Worm (Caenorhabditis elegans) whole organism, L4 larva: Measurements from ENCODE around the gene cpg-2.

ENCODE experiments used
- D1046.2 ChIP-seq: fragments of 200-800 bp; sonication (Bioruptor generic); IDR thresholded peaks from 2 replicates; pipeline ENCODE4 v1.3.6; 2022; ENCODE audit warnings: missing genetic modification characterization, missing compliant biosample characterization
- F49E8.2 ChIP-seq: sonication (generic microtip); optimal IDR thresholded peaks from 2 replicates; lab custom pipeline; 2016; ENCODE audit warnings: missing compliant biosample characterization, mild to moderate bottlenecking, missing genetic modification characterization, borderline replicate concordance
- T20F7.1 ChIP-seq: fragments of 200-800 bp; sonication (Bioruptor generic); optimal IDR thresholded peaks from 2 replicates; lab custom pipeline; 2018; ENCODE audit warnings: mild to moderate bottlenecking, missing genetic modification characterization, missing compliant biosample characterization
- Y48G9A.11 ChIP-seq: fragments of 200-800 bp; sonication (Bioruptor generic); IDR thresholded peaks from 2 replicates; pipeline ENCODE4 v1.3.6; 2022; ENCODE audit warnings: missing genetic modification reagents, missing genetic modification characterization, missing compliant biosample characterization
- Y5F2A.4 ChIP-seq: fragments of 200-800 bp; sonication (Bioruptor generic); optimal IDR thresholded peaks from 2 replicates; lab custom pipeline; 2018; ENCODE audit warnings: mild to moderate bottlenecking, missing genetic modification characterization, missing compliant biosample characterization
- aha-1 ChIP-seq: fragments of 150-350 bp; peaks from one replicate; lab custom pipeline; 2014; ENCODE audit warnings: missing biosample characterization, missing genetic modification characterization
- ama-1 ChIP-seq: fragments of 150-350 bp; optimal IDR thresholded peaks from 2 replicates; lab custom pipeline; 2014; ENCODE audit warnings: inconsistent platforms, mixed read lengths
- ceh-28 ChIP-seq: fragments of 150-350 bp; optimal IDR thresholded peaks from 2 replicates; lab custom pipeline; 2014; ENCODE audit warnings: missing biosample characterization, missing genetic modification reagents, missing genetic modification characterization
- ceh-32 ChIP-seq: sonication (generic microtip); optimal IDR thresholded peaks from 2 replicates; lab custom pipeline; 2016; ENCODE audit warnings: mild to moderate bottlenecking, missing genetic modification characterization, missing compliant biosample characterization; ENCODE audit not compliant: poor library complexity
- ceh-44 ChIP-seq: fragments of 200-800 bp; sonication (Bioruptor generic); IDR thresholded peaks from 2 replicates; pipeline ENCODE4 v1.3.6; 2022; ENCODE audit warnings: missing genetic modification reagents, missing genetic modification characterization, missing compliant biosample characterization
- ceh-62 ChIP-seq: sonication (generic microtip); optimal IDR thresholded peaks from 2 replicates; lab custom pipeline; 2017; ENCODE audit warnings: missing biosample characterization, missing genetic modification characterization
- ceh-82 ChIP-seq: sonication (generic microtip); optimal IDR thresholded peaks from 2 replicates; lab custom pipeline; 2017; ENCODE audit warnings: missing biosample characterization, missing genetic modification characterization
- cey-2 ChIP-seq: sonication (generic microtip); optimal IDR thresholded peaks from 3 replicates; lab custom pipeline; 2017; ENCODE audit warnings: missing genetic modification characterization, mild to moderate bottlenecking, missing compliant biosample characterization, antibody characterized with exemption, borderline replicate concordance; ENCODE audit not compliant: insufficient read depth
- daf-19 ChIP-seq: fragments of 200-800 bp; sonication (Bioruptor generic); conservative IDR thresholded peaks from 2 replicates; pipeline ENCODE4 v1.3.6; 2022; ENCODE audit warnings: missing genetic modification characterization, missing compliant biosample characterization
- daf-8 ChIP-seq: fragments of 200-800 bp; sonication (Bioruptor generic); IDR thresholded peaks from 2 replicates; pipeline ENCODE4 v1.3.6; 2022; ENCODE audit warnings: missing genetic modification characterization, missing compliant biosample characterization
- dmd-6 ChIP-seq: fragments of 200-800 bp; sonication (Bioruptor generic); IDR thresholded peaks from 2 replicates; pipeline ENCODE4 v1.3.6; 2022; ENCODE audit warnings: missing genetic modification reagents, missing genetic modification characterization, missing compliant biosample characterization
- dmd-8 ChIP-seq: fragments of 200-800 bp; sonication (Bioruptor generic); IDR thresholded peaks from 2 replicates; pipeline ENCODE4 v1.3.6; 2022; ENCODE audit warnings: missing genetic modification characterization, missing compliant biosample characterization
- dve-1 ChIP-seq: sonication (generic microtip); optimal IDR thresholded peaks from 2 replicates; lab custom pipeline; 2017; ENCODE audit warnings: antibody characterized with exemption, mild to moderate bottlenecking, missing genetic modification characterization, missing compliant biosample characterization; ENCODE audit not compliant: insufficient read depth
- egl-27 ChIP-seq: sonication (generic microtip); optimal IDR thresholded peaks from 3 replicates; lab custom pipeline; 2017; ENCODE audit warnings: missing biosample characterization, missing genetic modification reagents, missing genetic modification characterization
- egl-43 ChIP-seq: fragments of 200-800 bp; sonication (Bioruptor generic); IDR thresholded peaks from 2 replicates; pipeline ENCODE4 v1.3.6; 2022; ENCODE audit warnings: missing genetic modification reagents, missing genetic modification characterization, missing compliant biosample characterization
- fkh-10 ChIP-seq: fragments of 150-350 bp; optimal IDR thresholded peaks from 2 replicates; lab custom pipeline; 2014; ENCODE audit warnings: missing biosample characterization, missing genetic modification reagents, missing genetic modification characterization
- hif-1 ChIP-seq, 2 experiments: sonication (generic microtip); optimal IDR thresholded peaks; 2 replicates each; lab custom pipeline; 2016 to 2017; ENCODE audit warnings: missing compliant biosample characterization in 2 of 2, missing genetic modification characterization in 2 of 2, missing genetic modification reagents in 2 of 2, missing genotype in 2 of 2, mild to moderate bottlenecking in 1 of 2
- hmg-1.1 ChIP-seq: fragments of 200-800 bp; sonication (Bioruptor generic); IDR thresholded peaks from 2 replicates; pipeline ENCODE4 v1.3.6; 2022; ENCODE audit warnings: missing genetic modification reagents, missing genetic modification characterization, missing compliant biosample characterization
- jun-1 ChIP-seq: fragments of 150-350 bp; optimal IDR thresholded peaks from 2 replicates; lab custom pipeline; 2014; ENCODE audit warnings: missing biosample characterization, missing genetic modification reagents, missing genetic modification characterization
- lin-1 ChIP-seq: fragments of 200-800 bp; sonication (Bioruptor generic); IDR thresholded peaks from 2 replicates; pipeline ENCODE4 v1.3.6; 2022; ENCODE audit warnings: missing genetic modification reagents, missing genetic modification characterization, missing compliant biosample characterization
- lin-13 ChIP-seq: fragments of 150-350 bp; optimal IDR thresholded peaks from 2 replicates; lab custom pipeline; 2014; ENCODE audit warnings: missing biosample characterization, missing genetic modification reagents, missing genetic modification characterization
- madf-5 ChIP-seq, 2 experiments: fragments of 200-800 bp; sonication (Bioruptor generic); IDR thresholded peaks; 2 replicates each; pipeline ENCODE4 v1.3.6; 2022; ENCODE audit warnings: missing compliant biosample characterization in 2 of 2, missing genetic modification characterization in 2 of 2
- mdt-29 ChIP-seq: fragments of 200-800 bp; sonication (Bioruptor generic); IDR thresholded peaks from 2 replicates; pipeline ENCODE4 v1.3.6; 2022; ENCODE audit warnings: missing genetic modification reagents, missing genetic modification characterization, missing compliant biosample characterization
- mep-1 ChIP-seq: fragments of 150-350 bp; sonication (generic microtip); optimal IDR thresholded peaks from 3 replicates; lab custom pipeline; 2014; ENCODE audit warnings: missing biosample characterization, missing genetic modification characterization
- mes-2 ChIP-seq: sonication (generic microtip); optimal IDR thresholded peaks from 2 replicates; lab custom pipeline; 2016; ENCODE audit warnings: missing genotype, mild to moderate bottlenecking, missing genetic modification characterization, missing compliant biosample characterization; ENCODE audit not compliant: poor library complexity, severe bottlenecking
- mxl-2 ChIP-seq: fragments of 200-800 bp; sonication (Bioruptor generic); conservative IDR thresholded peaks from 2 replicates; pipeline ENCODE4 v1.3.6; 2022; ENCODE audit warnings: missing genetic modification reagents, missing genetic modification characterization, missing compliant biosample characterization
- nhr-102 ChIP-seq: sonication (generic microtip); optimal IDR thresholded peaks from 2 replicates; lab custom pipeline; 2016; ENCODE audit warnings: mild to moderate bottlenecking, missing genetic modification characterization, moderate library complexity, missing compliant biosample characterization
- nhr-11 ChIP-seq: fragments of 150-350 bp; optimal IDR thresholded peaks from 2 replicates; lab custom pipeline; 2014; ENCODE audit warnings: missing biosample characterization, missing genetic modification characterization
- nhr-111 ChIP-seq: fragments of 200-800 bp; sonication (Bioruptor generic); optimal IDR thresholded peaks from 2 replicates; lab custom pipeline; 2018; ENCODE audit warnings: mild to moderate bottlenecking, missing genetic modification characterization, missing compliant biosample characterization
- nhr-237 ChIP-seq: sonication (generic microtip); optimal IDR thresholded peaks from 2 replicates; lab custom pipeline; 2017; ENCODE audit warnings: missing biosample characterization, missing genetic modification characterization
- nhr-25 ChIP-seq: sonication (generic microtip); optimal IDR thresholded peaks from 2 replicates; lab custom pipeline; 2017; ENCODE audit warnings: missing genetic modification characterization, mild to moderate bottlenecking, missing compliant biosample characterization, antibody characterized with exemption, moderate library complexity, borderline replicate concordance; ENCODE audit not compliant: insufficient read depth
- nhr-28 ChIP-seq: fragments of 150-350 bp; optimal IDR thresholded peaks from 2 replicates; lab custom pipeline; 2014; ENCODE audit warnings: missing biosample characterization, missing genetic modification characterization
- nhr-41 ChIP-seq: fragments of 200-800 bp; sonication (Bioruptor generic); IDR thresholded peaks from 2 replicates; pipeline ENCODE4 v1.3.6; 2022; ENCODE audit warnings: missing genetic modification reagents, missing genetic modification characterization, missing compliant biosample characterization
- nhr-6 ChIP-seq: fragments of 150-350 bp; optimal IDR thresholded peaks from 2 replicates; lab custom pipeline; 2014; ENCODE audit warnings: missing biosample characterization, missing genetic modification characterization
- nhr-76 ChIP-seq: fragments of 150-350 bp; optimal IDR thresholded peaks from 2 replicates; lab custom pipeline; 2014; ENCODE audit warnings: missing biosample characterization, missing genetic modification characterization
- nhr-77 ChIP-seq: fragments of 150-350 bp; optimal IDR thresholded peaks from 2 replicates; lab custom pipeline; 2014; ENCODE audit warnings: missing biosample characterization, missing genetic modification characterization
- pqm-1 ChIP-seq: sonication (generic microtip); optimal IDR thresholded peaks from 2 replicates; lab custom pipeline; 2017; ENCODE audit warnings: missing biosample characterization, missing genetic modification characterization
- sdz-12 ChIP-seq: fragments of 200-800 bp; sonication (Bioruptor generic); optimal IDR thresholded peaks from 2 replicates; lab custom pipeline; 2018; ENCODE audit warnings: mild to moderate bottlenecking, missing genetic modification characterization, missing compliant biosample characterization
- set-16 ChIP-seq: fragments of 200-800 bp; sonication (Bioruptor generic); IDR thresholded peaks from 2 replicates; pipeline ENCODE4 v1.3.6; 2022; ENCODE audit warnings: missing genetic modification reagents, missing genetic modification characterization, missing compliant biosample characterization
- skn-1 ChIP-seq: fragments of 150-350 bp; optimal IDR thresholded peaks from 2 replicates; lab custom pipeline; 2014; ENCODE audit warnings: missing biosample characterization, missing genetic modification characterization
- snpc-1.2 ChIP-seq: fragments of 200-800 bp; sonication (Bioruptor generic); IDR thresholded peaks from 2 replicates; pipeline ENCODE4 v1.3.6; 2022; ENCODE audit warnings: missing genetic modification reagents, missing genetic modification characterization, missing compliant biosample characterization
- spr-1 ChIP-seq: sonication (generic microtip); optimal IDR thresholded peaks from 2 replicates; lab custom pipeline; 2016; ENCODE audit warnings: mild to moderate bottlenecking, missing genetic modification characterization, missing compliant biosample characterization
- tag-97 ChIP-seq: fragments of 200-800 bp; sonication (Bioruptor generic); IDR thresholded peaks from 2 replicates; pipeline ENCODE4 v1.3.6; 2022; ENCODE audit warnings: missing genetic modification characterization, missing compliant biosample characterization
- tra-1 ChIP-seq: fragments of 200-800 bp; sonication (Bioruptor generic); IDR thresholded peaks from 2 replicates; pipeline ENCODE4 v1.3.6; 2022; ENCODE audit warnings: missing genetic modification reagents, missing genetic modification characterization, missing compliant biosample characterization
- unc-62 ChIP-seq, 3 experiments: fragments of 150-350 bp in 1 of 3; sonication (generic microtip); optimal IDR thresholded peaks in 2 of 3; peaks in 1 of 3; 1 replicate in 1 of 3; 2 replicates in 2 of 3; lab custom pipeline; 2014 to 2017; ENCODE audit warnings: missing biosample characterization in 3 of 3, missing genetic modification characterization in 3 of 3, missing genetic modification reagents in 3 of 3, missing genotype in 1 of 3
- zip-11 ChIP-seq: fragments of 200-800 bp; sonication (Bioruptor generic); IDR thresholded peaks from 2 replicates; pipeline ENCODE4 v1.3.6; 2022; ENCODE audit warnings: missing genetic modification characterization, missing compliant biosample characterization
- zip-2 ChIP-seq: fragments of 150-350 bp; optimal IDR thresholded peaks from 2 replicates; lab custom pipeline; 2014; ENCODE audit warnings: missing biosample characterization, missing genetic modification characterization

Gene cpg-2

DNA sequence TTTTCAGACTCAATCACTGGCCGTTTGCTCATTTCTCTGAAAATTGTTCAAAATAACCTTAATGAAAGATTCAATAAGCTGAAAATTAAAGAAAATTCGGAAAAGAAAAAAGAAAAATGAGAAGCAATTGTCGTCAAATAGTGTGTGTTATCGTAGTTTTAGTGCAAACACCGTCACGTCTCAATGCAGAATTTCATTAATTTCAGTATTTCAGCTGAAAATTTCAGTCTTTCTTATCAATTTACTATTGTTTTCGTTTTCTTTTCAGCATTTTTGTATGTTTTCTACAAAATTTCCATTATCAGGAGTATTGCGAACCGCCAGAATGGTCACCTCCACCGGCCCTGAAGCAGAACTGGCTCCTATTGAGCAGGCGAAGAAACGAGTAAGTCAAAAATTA is 19.1 kb upstream of the cpg-2 start, which contains the start of the genes B0280.9 and rpia-1 (continued):
- TF ChIP-seq nhr-6 (tag; lab: Kevin White, UChicago) (no peak), dve-1 (peak; percentile 52), Y48G9A.11 (no peak), dmd-8 (GFP tag; lab: Robert Waterston, UW) (no peak), ceh-44 (GFP tag; lab: Robert Waterston, UW) (no peak), D1046.2 (no peak), daf-8 (GFP tag; lab: Robert Waterston, UW) (no peak), sdz-12 (GFP tag; lab: Kevin White, UChicago) (no peak), nhr-41 (no peak), zip-11 (GFP tag; lab: Robert Waterston, UW) (no peak), dmd-6 (GFP tag; lab: Robert Waterston, UW) (no peak), ceh-28 (no peak), tag-97 (GFP tag; lab: Robert Waterston, UW) (no peak), lin-1 (no peak), egl-27 (tag; lab: Kevin White, UChicago) (no peak), nhr-11 (tag; lab: Kevin White, UChicago) (no peak), fkh-10 (GFP tag; lab: Kevin White, UChicago) (no peak), madf-5 (GFP tag; IDR thresholded peaks at IDR 0.05; lab: Robert Waterston, UW) (no peak), mep-1 (tag; lab: Kevin White, UChicago) (peak; percentile 25), mxl-2 (GFP tag; lab: Robert Waterston, UW) (no peak), tra-1 (GFP tag; lab: Robert Waterston, UW) (no peak), hmg-1.1 (GFP tag; lab: Robert Waterston, UW) (no peak), nhr-77 (tag; lab: Kevin White, UChicago) (peak; percentile 41), F49E8.2 (tag; lab: Kevin White, UChicago) (no peak), hif-1 (tag; optimal IDR thresholded peaks at IDR 0.05; lab: Kevin White, UChicago) (no peak), egl-43 (GFP tag; lab: Robert Waterston, UW) (no peak), daf-19 (GFP tag; lab: Robert Waterston, UW) (no peak), mdt-29 (GFP tag; lab: Robert Waterston, UW) (no peak), skn-1 (tag; lab: Kevin White, UChicago) (no peak), nhr-102 (tag; lab: Kevin White, UChicago) (no peak), T20F7.1 (GFP tag; lab: Kevin White, UChicago) (no peak), cey-2 (tag; lab: Kevin White, UChicago) (no peak), ceh-32 (tag; lab: Kevin White, UChicago) (no peak), jun-1 (tag; lab: Kevin White, UChicago) (no peak), pqm-1 (tag; lab: Kevin White, UChicago) (peak; percentile 23), set-16 (GFP tag; lab: Robert Waterston, UW) (no peak), nhr-237 (tag; lab: Kevin White, UChicago) (no peak), spr-1 (tag; lab: Kevin White, UChicago) (no peak), mes-2 (tag; lab: Kevin White, UChicago) (peak; percentile 44), unc-62 (GFP tag; optimal IDR thresholded peaks at IDR 0.05 in 1 of 2; lab: Kevin White, UChicago) (peak in 1 of 2 experiments; percentile 73), unc-62 (tag; optimal IDR thresholded peaks at IDR 0.05; lab: Kevin White, UChicago) (no peak), lin-13 (GFP tag; lab: Kevin White, UChicago) (no peak), nhr-28 (tag; lab: Kevin White, UChicago) (peak; percentile 6), ama-1 (lab: Kevin White, UChicago) (no peak), nhr-111 (GFP tag; lab: Kevin White, UChicago) (no peak), ceh-82 (no peak), Y5F2A.4 (GFP tag; lab: Kevin White, UChicago) (no peak), aha-1 (tag; lab: Kevin White, UChicago) (peak; percentile 79), ceh-62 (tag; lab: Kevin White, UChicago) (no peak), nhr-76 (tag; lab: Kevin White, UChicago) (no peak), snpc-1.2 (no peak), nhr-25 (no peak), zip-2 (tag; lab: Kevin White, UChicago) (no peak)
